Worm (Caenorhabditis elegans): ENCODE data around the gene F42F12.4.

DNA sequence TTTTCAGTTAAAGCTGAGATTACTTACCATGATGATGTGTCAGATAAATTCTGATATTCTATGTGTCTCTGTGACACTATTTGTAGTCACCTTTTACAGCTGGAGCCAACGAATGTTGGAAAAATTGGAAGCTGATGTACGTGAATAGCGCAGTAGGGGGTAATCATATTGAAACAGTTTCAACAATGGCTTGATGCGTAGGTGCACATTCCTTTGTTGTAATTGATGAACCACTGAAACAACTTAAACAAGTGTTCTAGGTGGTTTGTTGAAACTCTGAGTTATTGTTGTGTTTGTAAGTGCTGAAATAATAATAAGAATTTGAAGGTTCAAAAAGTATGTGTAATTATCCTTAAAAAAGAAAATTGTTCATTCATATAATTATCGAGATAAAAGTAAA is 3.8 kb upstream of the F42F12.4 start, which contains the start of gene nspc-12:
- no peak for TF ChIP-seq him-1 (tag; optimal IDR thresholded peaks at IDR 0.05)
- no peak for TF ChIP-seq W03F9.2 (tag; optimal IDR thresholded peaks at IDR 0.05)
- no peak for TF ChIP-seq dao-5 (tag; optimal IDR thresholded peaks at IDR 0.05)
